Worm (Caenorhabditis elegans) whole organism, mixed stage, embryonic: ENCODE results near the gene C47D12.4.

Experiments used
- M03D4.4 ChIP-seq: sonication (generic microtip); optimal IDR thresholded peaks from 2 replicates; lab custom pipeline; 2017; ENCODE audit warnings: mild to moderate bottlenecking, missing genetic modification characterization, missing compliant biosample characterization
- bed-3 ChIP-seq: fragments of 200-800 bp; sonication (Bioruptor generic); optimal IDR thresholded peaks from 3 replicates; lab custom pipeline; 2018; ENCODE audit warnings: mild to moderate bottlenecking, missing genetic modification characterization, moderate library complexity, missing compliant biosample characterization
- blmp-1 ChIP-seq: fragments of 150-350 bp; optimal IDR thresholded peaks from 2 replicates; lab custom pipeline; 2014; ENCODE audit warnings: missing biosample characterization, missing genetic modification characterization
- ceh-39 ChIP-seq: fragments of 150-350 bp; optimal IDR thresholded peaks from 2 replicates; lab custom pipeline; 2014; ENCODE audit warnings: missing biosample characterization, missing genetic modification characterization
- ceh-43 ChIP-seq: fragments of 200-800 bp; sonication (Bioruptor generic); optimal IDR thresholded peaks from 2 replicates; lab custom pipeline; 2018; ENCODE audit warnings: mild to moderate bottlenecking, missing genetic modification characterization, moderate library complexity, missing compliant biosample characterization
- ceh-83 ChIP-seq: fragments of 200-800 bp; sonication (Bioruptor generic); optimal IDR thresholded peaks from 2 replicates; lab custom pipeline; 2018; ENCODE audit warnings: mild to moderate bottlenecking, missing genetic modification characterization, missing compliant biosample characterization
- ces-1 ChIP-seq: fragments of 150-350 bp; optimal IDR thresholded peaks from 2 replicates; lab custom pipeline; 2014; ENCODE audit warnings: missing biosample characterization, missing genetic modification reagents, missing genetic modification characterization
- cnd-1 ChIP-seq: fragments of 200-800 bp; sonication (Bioruptor generic); optimal IDR thresholded peaks from 2 replicates; lab custom pipeline; 2018; ENCODE audit warnings: mild to moderate bottlenecking, missing genetic modification characterization, missing compliant biosample characterization
- drap-1 ChIP-seq: fragments of 200-800 bp; sonication (Bioruptor generic); optimal IDR thresholded peaks from 3 replicates; lab custom pipeline; 2018; ENCODE audit warnings: mild to moderate bottlenecking, missing genetic modification characterization, missing compliant biosample characterization
- elt-1 ChIP-seq: sonication (generic microtip); optimal IDR thresholded peaks from 2 replicates; lab custom pipeline; 2017; ENCODE audit warnings: missing genetic modification characterization, mild to moderate bottlenecking, missing compliant biosample characterization, antibody characterized with exemption, moderate library complexity, borderline replicate concordance; ENCODE audit not compliant: insufficient read depth
- elt-3 ChIP-seq: fragments of 150-350 bp; optimal IDR thresholded peaks from 2 replicates; lab custom pipeline; 2014; ENCODE audit warnings: missing biosample characterization, missing genetic modification characterization
- flh-1 ChIP-seq: fragments of 200-800 bp; sonication (Bioruptor generic); optimal IDR thresholded peaks from 2 replicates; lab custom pipeline; 2018; ENCODE audit warnings: mild to moderate bottlenecking, missing genetic modification characterization, moderate library complexity, missing compliant biosample characterization
- ham-2 ChIP-seq: fragments of 200-800 bp; sonication (Bioruptor generic); optimal IDR thresholded peaks from 2 replicates; lab custom pipeline; 2018; ENCODE audit warnings: mild to moderate bottlenecking, missing genetic modification characterization, missing compliant biosample characterization
- hlh-1 ChIP-seq: fragments of 150-350 bp; optimal IDR thresholded peaks from 2 replicates; lab custom pipeline; 2014; ENCODE audit warnings: missing biosample characterization, missing genetic modification reagents, missing genetic modification characterization
- lin-13 ChIP-seq: fragments of 150-350 bp; optimal IDR thresholded peaks from 2 replicates; lab custom pipeline; 2014; ENCODE audit warnings: missing biosample characterization, missing genetic modification characterization
- lin-32 ChIP-seq: fragments of 200-800 bp; sonication (Bioruptor generic); optimal IDR thresholded peaks from 2 replicates; lab custom pipeline; 2018; ENCODE audit warnings: mild to moderate bottlenecking, missing genetic modification characterization, missing compliant biosample characterization
- lsy-2 ChIP-seq: fragments of 150-350 bp; optimal IDR thresholded peaks from 2 replicates; lab custom pipeline; 2014; ENCODE audit warnings: missing biosample characterization, missing genetic modification characterization
- mab-5 ChIP-seq: fragments of 150-350 bp; optimal IDR thresholded peaks from 2 replicates; lab custom pipeline; 2014; ENCODE audit warnings: missing biosample characterization, missing genetic modification characterization
- mep-1 ChIP-seq: fragments of 150-350 bp; optimal IDR thresholded peaks from 2 replicates; lab custom pipeline; 2017; ENCODE audit warnings: missing biosample characterization, missing genetic modification reagents, missing genetic modification characterization, inconsistent platforms
- mls-2 ChIP-seq: sonication (generic microtip); optimal IDR thresholded peaks from 2 replicates; lab custom pipeline; 2016; ENCODE audit warnings: mild to moderate bottlenecking, missing genetic modification characterization, moderate library complexity, missing compliant biosample characterization
- nhr-12 ChIP-seq: fragments of 150-350 bp; optimal IDR thresholded peaks from 2 replicates; lab custom pipeline; 2014; ENCODE audit warnings: missing biosample characterization, missing genetic modification characterization
- nhr-2 ChIP-seq: fragments of 150-350 bp; optimal IDR thresholded peaks from 2 replicates; lab custom pipeline; 2014; ENCODE audit warnings: missing biosample characterization, missing genetic modification characterization
- nhr-237 ChIP-seq: fragments of 150-350 bp; optimal IDR thresholded peaks from 2 replicates; lab custom pipeline; 2014; ENCODE audit warnings: missing biosample characterization, missing genetic modification characterization
- nhr-28 ChIP-seq: fragments of 150-350 bp; optimal IDR thresholded peaks from 2 replicates; lab custom pipeline; 2014; ENCODE audit warnings: missing biosample characterization, missing genetic modification characterization
- nhr-76 ChIP-seq: sonication (generic microtip); optimal IDR thresholded peaks from 2 replicates; lab custom pipeline; 2017; ENCODE audit warnings: missing biosample characterization, missing genetic modification characterization
- pha-4 ChIP-seq: fragments of 150-350 bp; optimal IDR thresholded peaks from 2 replicates; lab custom pipeline; 2018; ENCODE audit warnings: missing biosample characterization, missing genetic modification reagents, missing genetic modification characterization
- sem-2 ChIP-seq: fragments of 200-800 bp; sonication (Bioruptor generic); optimal IDR thresholded peaks from 2 replicates; lab custom pipeline; 2018; ENCODE audit warnings: mild to moderate bottlenecking, missing genetic modification characterization, missing compliant biosample characterization
- snpc-4 ChIP-seq: fragments of 150-350 bp; optimal IDR thresholded peaks from 2 replicates; lab custom pipeline; 2014; ENCODE audit warnings: missing biosample characterization, missing genetic modification characterization
- sptf-1 ChIP-seq: sonication (generic microtip); optimal IDR thresholded peaks from 2 replicates; lab custom pipeline; 2017; ENCODE audit warnings: mild to moderate bottlenecking, missing genetic modification characterization, moderate library complexity, missing compliant biosample characterization
- tbx-8 ChIP-seq: fragments of 200-800 bp; sonication (Bioruptor generic); optimal IDR thresholded peaks from 2 replicates; lab custom pipeline; 2018; ENCODE audit warnings: mild to moderate bottlenecking, missing genetic modification characterization, moderate library complexity, missing compliant biosample characterization
- unc-120 ChIP-seq: sonication (generic microtip); optimal IDR thresholded peaks from 2 replicates; lab custom pipeline; 2017; ENCODE audit warnings: missing genetic modification characterization, missing compliant biosample characterization; ENCODE audit not compliant: poor library complexity, severe bottlenecking
- unc-39 ChIP-seq: fragments of 150-350 bp; optimal IDR thresholded peaks from 2 replicates; lab custom pipeline; 2014; ENCODE audit warnings: missing biosample characterization, missing genetic modification characterization
- unc-62 ChIP-seq: fragments of 150-350 bp; optimal IDR thresholded peaks from 2 replicates; lab custom pipeline; 2014; ENCODE audit warnings: missing biosample characterization, missing genetic modification reagents, missing genetic modification characterization
- zip-8 ChIP-seq: fragments of 150-350 bp; optimal IDR thresholded peaks from 2 replicates; lab custom pipeline; 2014; ENCODE audit warnings: missing biosample characterization, missing genetic modification characterization
- ztf-11 ChIP-seq: fragments of 150-350 bp; optimal IDR thresholded peaks from 2 replicates; lab custom pipeline; 2014; ENCODE audit warnings: missing biosample characterization, missing genetic modification characterization

Gene C47D12.4

DNA sequence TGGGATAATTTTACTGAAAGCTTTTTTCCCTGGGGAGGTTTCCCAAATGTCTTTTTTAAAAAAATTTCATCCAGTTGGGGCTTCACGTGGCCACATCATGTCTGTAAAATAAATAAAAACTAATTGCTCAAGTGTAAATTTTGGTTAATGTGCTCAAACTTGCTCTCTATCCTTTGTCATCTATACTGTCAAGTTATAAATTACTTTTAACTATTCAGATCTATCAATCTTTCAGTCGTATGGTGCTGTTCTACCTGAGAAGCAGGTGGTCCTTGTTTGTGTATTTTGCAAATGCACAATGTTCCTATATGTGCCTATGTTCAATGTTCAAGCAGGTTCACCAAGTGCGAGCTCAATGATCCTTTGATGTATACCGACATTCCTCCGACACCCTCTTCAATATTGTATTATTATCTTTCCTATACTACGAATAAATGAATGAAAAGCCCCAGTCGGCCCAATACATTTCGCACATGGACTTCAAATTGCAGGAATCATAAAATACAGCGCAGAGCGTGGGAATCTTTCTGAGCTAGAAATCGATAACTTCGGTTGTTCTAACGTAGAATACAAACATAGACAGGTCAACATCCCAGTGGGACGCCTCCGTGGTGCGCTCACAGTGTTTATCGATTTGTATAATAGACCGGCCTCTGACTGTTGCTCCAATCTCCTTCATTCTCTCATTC, at the start of gene C47D12.4, which contains the start of gene sfxn-1.4:
C47D12.4 (plus strand) TSS at position 639 of the 689 bp plus-strand sequence.
sfxn-1.4 (minus strand) TSS at position 101 of the 689 bp plus-strand sequence.
- TF ChIP-seq sptf-1 (tag; lab: Kevin White, UChicago), result no peak
- peak; percentile 1 for TF ChIP-seq ceh-39 (tag; lab: Kevin White, UChicago)

DNA sequence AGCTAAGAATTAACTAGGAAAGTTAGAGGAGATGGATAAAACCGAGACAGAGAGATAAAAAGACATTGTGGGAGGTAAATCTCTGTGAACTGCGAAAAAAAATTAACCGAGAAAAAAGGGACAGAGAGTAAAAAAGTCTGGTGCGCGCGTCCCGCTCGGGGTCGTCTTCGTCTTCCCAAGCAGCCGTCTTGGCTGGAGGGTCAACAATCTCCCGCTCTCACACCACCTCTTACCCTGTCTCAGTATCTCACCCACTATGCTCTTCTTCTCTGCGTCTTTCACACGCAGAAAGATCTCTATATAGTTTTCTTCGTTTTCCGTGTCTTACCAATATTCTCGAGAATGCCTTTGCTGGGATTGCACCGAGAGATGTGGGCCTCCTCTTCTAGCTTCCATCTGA, 48.9 kb upstream of the C47D12.4 start:
- TF ChIP-seq mep-1 (tag; lab: Kevin White, UChicago), result peak; percentile 44
- TF ChIP-seq nhr-28 (tag; lab: Kevin White, UChicago), result no peak
- no peak for TF ChIP-seq flh-1 (GFP tag; lab: Kevin White, UChicago)
- TF ChIP-seq ztf-11 (tag; lab: Kevin White, UChicago), result no peak
- TF ChIP-seq zip-8 (tag; lab: Kevin White, UChicago), result no peak
- no peak for TF ChIP-seq ces-1
- peak; percentile 3 for TF ChIP-seq lsy-2 (tag; lab: Kevin White, UChicago)
- peak; percentile 59 for TF ChIP-seq unc-120 (tag; lab: Kevin White, UChicago)
- TF ChIP-seq ceh-83 (GFP tag; lab: Kevin White, UChicago), result no peak
- no peak for TF ChIP-seq elt-3 (tag; lab: Kevin White, UChicago)
- TF ChIP-seq nhr-12 (tag; lab: Kevin White, UChicago), result no peak
- peak; percentile 12 for TF ChIP-seq hlh-1
- TF ChIP-seq unc-39 (tag; lab: Kevin White, UChicago), result no peak
- no peak for TF ChIP-seq lin-13 (tag; lab: Kevin White, UChicago)
- peak; percentile 44 for TF ChIP-seq pha-4 (tag; lab: Kevin White, UChicago)
- TF ChIP-seq cnd-1 (tag; lab: Kevin White, UChicago), result peak; percentile 6
- no peak for TF ChIP-seq ham-2 (GFP tag; lab: Kevin White, UChicago)
- TF ChIP-seq nhr-76 (tag; lab: Kevin White, UChicago), result no peak
- no peak for TF ChIP-seq elt-1 (tag; lab: Kevin White, UChicago)
- TF ChIP-seq nhr-237, result peak; percentile 12
- no peak for TF ChIP-seq ceh-43 (GFP tag; lab: Kevin White, UChicago)
- no peak for TF ChIP-seq ceh-39 (tag; lab: Kevin White, UChicago)
- TF ChIP-seq lin-32 (GFP tag; lab: Kevin White, UChicago), result no peak
- TF ChIP-seq nhr-2 (tag; lab: Kevin White, UChicago), result peak; percentile 8
- no peak for TF ChIP-seq mls-2
- TF ChIP-seq unc-62 (GFP tag; lab: Kevin White, UChicago), result no peak
- TF ChIP-seq snpc-4 (tag; lab: Kevin White, UChicago), result no peak
- TF ChIP-seq sptf-1 (tag; lab: Kevin White, UChicago), result no peak
- TF ChIP-seq sem-2 (GFP tag; lab: Kevin White, UChicago), result no peak
- no peak for TF ChIP-seq mab-5
- TF ChIP-seq bed-3 (GFP tag; lab: Kevin White, UChicago), result no peak
- TF ChIP-seq tbx-8 (GFP tag; lab: Kevin White, UChicago), result no peak
- no peak for TF ChIP-seq M03D4.4 (tag; lab: Kevin White, UChicago)
- TF ChIP-seq blmp-1 (tag; lab: Kevin White, UChicago), result no peak
- no peak for TF ChIP-seq drap-1 (GFP tag; lab: Kevin White, UChicago)

DNA sequence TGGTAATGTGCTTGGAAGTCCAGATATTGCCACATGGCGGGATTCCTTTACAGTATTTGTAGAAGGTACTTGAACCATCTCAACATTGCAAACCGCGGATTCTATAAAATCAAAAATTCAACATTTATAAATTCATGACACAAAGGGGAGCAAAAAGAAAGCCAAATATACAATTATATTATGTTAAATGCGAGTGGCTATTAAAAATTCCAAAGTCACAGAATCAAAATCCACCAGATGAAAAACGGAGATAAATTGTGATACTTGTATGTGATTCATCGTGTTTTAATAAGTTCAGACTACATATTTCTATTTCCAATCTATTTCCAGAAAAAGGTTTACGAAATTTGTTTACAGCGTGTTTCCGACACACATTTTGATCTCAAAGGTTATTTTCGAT, 48.1 kb upstream of the C47D12.4 start, which contains the start of gene din-1:
din-1 (minus strand) TSS at position 101 of the 400 bp plus-strand sequence.
- TF ChIP-seq nhr-12 (tag; lab: Kevin White, UChicago) (no peak), sptf-1 (tag; lab: Kevin White, UChicago) (no peak), ceh-83 (GFP tag; lab: Kevin White, UChicago) (no peak), ham-2 (GFP tag; lab: Kevin White, UChicago) (no peak), ztf-11 (tag; lab: Kevin White, UChicago) (no peak), mab-5 (no peak), nhr-76 (tag; lab: Kevin White, UChicago) (no peak), lin-13 (tag; lab: Kevin White, UChicago) (no peak), unc-62 (GFP tag; lab: Kevin White, UChicago) (no peak), elt-1 (tag; lab: Kevin White, UChicago) (no peak), mls-2 (no peak), ces-1 (no peak), lsy-2 (tag; lab: Kevin White, UChicago) (no peak), unc-120 (tag; lab: Kevin White, UChicago) (no peak)
